Fruit fly (Drosophila melanogaster): ENCODE data around the gene RpS13.

DNA sequence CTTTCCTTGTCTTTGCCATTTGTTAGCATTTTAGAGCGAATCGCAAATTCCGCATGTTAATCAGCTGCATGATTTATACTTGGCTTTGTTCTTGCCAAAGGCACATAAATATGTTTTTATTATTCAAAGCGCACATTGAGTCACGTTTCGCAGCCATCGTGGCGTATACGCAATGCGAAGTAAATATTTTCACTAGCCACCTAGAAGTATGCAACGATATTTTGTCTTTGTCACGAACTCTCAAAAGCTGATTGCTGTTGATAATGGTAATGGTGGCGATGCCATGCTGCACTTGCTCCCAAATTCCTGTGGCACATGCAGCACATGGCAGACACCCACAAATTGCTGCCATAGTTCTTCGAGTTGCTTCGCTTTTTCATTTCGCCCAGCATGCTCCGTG, 29.8 kb downstream of the RpS13 start:
- TF ChIP-seq Myc (optimal IDR thresholded peaks at IDR 0.05) (no peak), psq (optimal IDR thresholded peaks at IDR 0.05) (no peak), Sin3A (optimal IDR thresholded peaks at IDR 0.05) (no peak), insv (optimal IDR thresholded peaks at IDR 0.05) (no peak)

All from Kc167 (cell line).